Fruit fly (Drosophila melanogaster): ENCODE results near the gene CG4115.

dm6 chr3R:12345989-12346388, 13.8 kb upstream of the CG4115 start:
- no peak for TF ChIP-seq CG8478 (optimal IDR thresholded peaks at IDR 0.05)
- TF ChIP-seq CTCF (optimal IDR thresholded peaks at IDR 0.05): no peak

All from S2 (cell line).